Worm (Caenorhabditis elegans) whole organism, late embryonic: ENCODE results near the gene prp-8.

ENCODE experiments used
- C08G9.2 ChIP-seq: sonication (generic microtip); optimal IDR thresholded peaks from 2 replicates; lab custom pipeline; 2016; ENCODE audit warnings: mild to moderate bottlenecking, missing genetic modification characterization, moderate library complexity, missing compliant biosample characterization
- K02D7.2 ChIP-seq: sonication (generic microtip); optimal IDR thresholded peaks from 2 replicates; lab custom pipeline; 2017; ENCODE audit warnings: mild to moderate bottlenecking, missing genetic modification characterization, missing compliant biosample characterization
- K09A11.1 ChIP-seq: sonication (generic microtip); optimal IDR thresholded peaks from 2 replicates; lab custom pipeline; 2017; ENCODE audit warnings: antibody characterized with exemption, mild to moderate bottlenecking, missing genetic modification characterization, missing compliant biosample characterization; ENCODE audit not compliant: insufficient read depth
- ahr-1 ChIP-seq: sonication (generic microtip); optimal IDR thresholded peaks from 2 replicates; lab custom pipeline; 2016; ENCODE audit warnings: missing genetic modification characterization, missing compliant biosample characterization
- ceh-2 ChIP-seq: sonication (generic microtip); optimal IDR thresholded peaks from 2 replicates; lab custom pipeline; 2016; ENCODE audit warnings: missing genotype, missing genetic modification characterization, missing compliant biosample characterization
- ceh-22 ChIP-seq: sonication (generic microtip); optimal IDR thresholded peaks from 2 replicates; lab custom pipeline; 2017; ENCODE audit warnings: missing biosample characterization, missing genetic modification characterization
- ceh-30 ChIP-seq: fragments of 150-350 bp; optimal IDR thresholded peaks from 2 replicates; lab custom pipeline; 2014; ENCODE audit warnings: missing biosample characterization, missing genetic modification characterization
- ceh-48 ChIP-seq: sonication (generic microtip); optimal IDR thresholded peaks from 2 replicates; lab custom pipeline; 2016; ENCODE audit warnings: missing genetic modification characterization, inconsistent platforms, missing compliant biosample characterization
- ceh-9 ChIP-seq: sonication (generic microtip); optimal IDR thresholded peaks from 2 replicates; lab custom pipeline; 2016; ENCODE audit warnings: mild to moderate bottlenecking, missing genetic modification characterization, inconsistent platforms, missing compliant biosample characterization
- dve-1 ChIP-seq: sonication (generic microtip); optimal IDR thresholded peaks from 2 replicates; lab custom pipeline; 2017; ENCODE audit warnings: antibody characterized with exemption, mild to moderate bottlenecking, missing genetic modification characterization, missing compliant biosample characterization
- elt-2 ChIP-seq: sonication (generic microtip); optimal IDR thresholded peaks from 2 replicates; lab custom pipeline; 2016; ENCODE audit warnings: missing genetic modification reagents, missing genetic modification characterization, missing compliant biosample characterization
- ets-4 ChIP-seq: sonication (generic microtip); optimal IDR thresholded peaks from 2 replicates; lab custom pipeline; 2016; ENCODE audit warnings: missing genetic modification characterization, missing compliant biosample characterization
- fax-1 ChIP-seq: sonication (generic microtip); optimal IDR thresholded peaks from 2 replicates; lab custom pipeline; 2016; ENCODE audit warnings: missing genotype, missing genetic modification characterization, missing compliant biosample characterization
- fkh-10 ChIP-seq: fragments of 150-350 bp; optimal IDR thresholded peaks from 2 replicates; lab custom pipeline; 2014; ENCODE audit warnings: missing biosample characterization, missing genetic modification reagents, missing genetic modification characterization
- hlh-13 ChIP-seq: fragments of 200-800 bp; sonication (Bioruptor generic); optimal IDR thresholded peaks from 2 replicates; lab custom pipeline; 2018; ENCODE audit warnings: mild to moderate bottlenecking, missing genetic modification characterization, missing compliant biosample characterization
- hlh-6 ChIP-seq: sonication (generic microtip); optimal IDR thresholded peaks from 2 replicates; lab custom pipeline; 2016; ENCODE audit warnings: missing genotype, missing genetic modification characterization, missing compliant biosample characterization
- lim-6 ChIP-seq: sonication (generic microtip); optimal IDR thresholded peaks from 2 replicates; lab custom pipeline; 2016; ENCODE audit warnings: missing genetic modification characterization, missing compliant biosample characterization
- lin-11 ChIP-seq: fragments of 200-800 bp; sonication (Bioruptor generic); optimal IDR thresholded peaks from 2 replicates; lab custom pipeline; 2018; ENCODE audit warnings: mild to moderate bottlenecking, missing genetic modification characterization, missing compliant biosample characterization
- nfya-1 ChIP-seq: sonication (generic microtip); optimal IDR thresholded peaks from 2 replicates; lab custom pipeline; 2017; ENCODE audit warnings: missing genetic modification characterization, mild to moderate bottlenecking, missing compliant biosample characterization, antibody characterized with exemption, moderate library complexity
- nhr-232 ChIP-seq: sonication (generic microtip); optimal IDR thresholded peaks from 2 replicates; lab custom pipeline; 2016; ENCODE audit warnings: missing genetic modification characterization, missing compliant biosample characterization
- npax-4 ChIP-seq: sonication (generic microtip); optimal IDR thresholded peaks from 2 replicates; lab custom pipeline; 2016; ENCODE audit warnings: missing genetic modification characterization, missing compliant biosample characterization
- pax-1 ChIP-seq: fragments of 150-350 bp; optimal IDR thresholded peaks from 2 replicates; lab custom pipeline; 2014; ENCODE audit warnings: missing biosample characterization, missing genetic modification characterization
- pha-2 ChIP-seq: sonication (generic microtip); optimal IDR thresholded peaks from 2 replicates; lab custom pipeline; 2017; ENCODE audit warnings: mild to moderate bottlenecking, missing genetic modification characterization, missing compliant biosample characterization
- pha-4 ChIP-seq: fragments of 150-350 bp; optimal IDR thresholded peaks from 2 replicates; lab custom pipeline; 2018; ENCODE audit warnings: missing biosample characterization, missing genetic modification reagents, missing genetic modification characterization
- pqm-1 ChIP-seq: sonication (generic microtip); optimal IDR thresholded peaks from 2 replicates; lab custom pipeline; 2016; ENCODE audit warnings: missing genetic modification characterization, missing compliant biosample characterization
- ref-2 ChIP-seq: sonication (generic microtip); optimal IDR thresholded peaks from 2 replicates; lab custom pipeline; 2016; ENCODE audit warnings: missing genetic modification characterization, missing compliant biosample characterization
- sdc-2 ChIP-seq: sonication (generic microtip); optimal IDR thresholded peaks from 2 replicates; lab custom pipeline; 2016; ENCODE audit warnings: missing genotype, missing genetic modification characterization, missing compliant biosample characterization
- sox-2 ChIP-seq: fragments of 200-800 bp; sonication (Bioruptor generic); IDR thresholded peaks from 2 replicates; pipeline ENCODE4 v1.3.6; 2022; ENCODE audit warnings: missing genetic modification reagents, missing genetic modification characterization, missing compliant biosample characterization
- sox-4 ChIP-seq: sonication (generic microtip); optimal IDR thresholded peaks from 2 replicates; lab custom pipeline; 2017; ENCODE audit warnings: mild to moderate bottlenecking, missing genetic modification characterization, inconsistent platforms, missing compliant biosample characterization
- tbx-2 ChIP-seq: sonication (generic microtip); optimal IDR thresholded peaks from 2 replicates; lab custom pipeline; 2016; ENCODE audit warnings: missing genetic modification characterization, missing compliant biosample characterization
- unc-42 ChIP-seq: sonication (generic microtip); optimal IDR thresholded peaks from 2 replicates; lab custom pipeline; 2016; ENCODE audit warnings: missing genotype, missing genetic modification characterization, missing compliant biosample characterization
- unc-55 ChIP-seq: sonication (generic microtip); optimal IDR thresholded peaks from 2 replicates; lab custom pipeline; 2017; ENCODE audit warnings: missing biosample characterization, missing genetic modification reagents, missing genetic modification characterization
- ztf-16 ChIP-seq: sonication (generic microtip); optimal IDR thresholded peaks from 2 replicates; lab custom pipeline; 2017; ENCODE audit warnings: missing genetic modification characterization, missing compliant biosample characterization

The prp-8 gene

ce11 chrIII:8172609-8173133 is 8.5 kb downstream of the prp-8 start:
- no peak for TF ChIP-seq hlh-6 (tag; lab: Kevin White, UChicago)
- no peak for TF ChIP-seq pqm-1 (tag; lab: Kevin White, UChicago)

ce11 chrIII:8175263-8175662 is 11.1 kb downstream of the prp-8 start:
- no peak for TF ChIP-seq unc-42 (tag; lab: Kevin White, UChicago)
- TF ChIP-seq nfya-1 (tag; lab: Kevin White, UChicago): peak; percentile 96

- TF ChIP-seq ceh-2 (tag; lab: Kevin White, UChicago): no peak
- no peak for TF ChIP-seq ref-2
- TF ChIP-seq dve-1 (tag; lab: Kevin White, UChicago): no peak
- no peak for TF ChIP-seq unc-55 (GFP tag; lab: Kevin White, UChicago)
- no peak for TF ChIP-seq lim-6 (tag; lab: Kevin White, UChicago)
- no peak for TF ChIP-seq npax-4 (tag; lab: Kevin White, UChicago)
- no peak for TF ChIP-seq elt-2
- TF ChIP-seq pha-2 (tag; lab: Kevin White, UChicago): no peak
These were observed 12.1 kb downstream of the prp-8 start, which contains the start of gene C50C3.12 for ce11 chrIII:8176265-8176664. C50C3.12 (plus strand) TSS chrIII:8176565.

ce11 chrIII:8178924-8179323 is 14.8 kb downstream of the prp-8 start, which contains the start of gene C50C3.5:
C50C3.5 (plus strand) TSS chrIII:8179224.
- no peak for TF ChIP-seq fkh-10 (GFP tag; lab: Kevin White, UChicago)
- TF ChIP-seq ceh-22 (tag; lab: Kevin White, UChicago): no peak
- TF ChIP-seq K02D7.2 (tag; lab: Kevin White, UChicago): no peak
- no peak for TF ChIP-seq pax-1
- no peak for TF ChIP-seq elt-2
- no peak for TF ChIP-seq npax-4 (tag; lab: Kevin White, UChicago)
- no peak for TF ChIP-seq tbx-2

- TF ChIP-seq pha-2 (tag; lab: Kevin White, UChicago) (no peak), ceh-48 (tag; lab: Kevin White, UChicago) (no peak), pax-1 (no peak), ceh-30 (tag; lab: Kevin White, UChicago) (no peak), pqm-1 (tag; lab: Kevin White, UChicago) (no peak)
These were observed 17.4 kb downstream of the prp-8 start, which contains the start of gene spc-2 for ce11 chrIII:8181581-8181980. spc-2 (plus strand) TSS chrIII:8181881.

- TF ChIP-seq npax-4 (tag; lab: Kevin White, UChicago): no peak
- no peak for TF ChIP-seq unc-42 (tag; lab: Kevin White, UChicago)
- no peak for TF ChIP-seq lin-11 (tag; lab: Kevin White, UChicago)
- TF ChIP-seq ahr-1 (tag; lab: Kevin White, UChicago): no peak
- TF ChIP-seq sox-2: no peak
- TF ChIP-seq hlh-6 (tag; lab: Kevin White, UChicago): no peak
- no peak for TF ChIP-seq ztf-16
- no peak for TF ChIP-seq fax-1 (tag; lab: Kevin White, UChicago)
- TF ChIP-seq nhr-232 (tag; lab: Kevin White, UChicago): no peak
- TF ChIP-seq sdc-2 (tag; lab: Kevin White, UChicago): no peak
- no peak for TF ChIP-seq hlh-13 (GFP tag; lab: Kevin White, UChicago)
- no peak for TF ChIP-seq sox-4 (tag; lab: Kevin White, UChicago)
- no peak for TF ChIP-seq ceh-9 (tag; lab: Kevin White, UChicago)
- TF ChIP-seq C08G9.2 (tag; lab: Kevin White, UChicago): no peak
- no peak for TF ChIP-seq dve-1 (tag; lab: Kevin White, UChicago)
- TF ChIP-seq pha-4 (tag; lab: Kevin White, UChicago): no peak
- TF ChIP-seq tbx-2: no peak
- TF ChIP-seq ets-4: no peak
- TF ChIP-seq K09A11.1 (tag; lab: Kevin White, UChicago): no peak
These were observed 18.4 kb downstream of the prp-8 start for ce11 chrIII:8182573-8182972.
